Worm (Caenorhabditis elegans) whole organism, young adult: ENCODE results near the gene gsto-1.
A peak's percentile ranks its signal among the peaks of the same experiment; 100 is the strongest.

Experiments
- B0019.2 ChIP-seq: fragments of 200-800 bp; sonication (Bioruptor generic); conservative IDR thresholded peaks from 2 replicates; pipeline ENCODE4 v1.3.6; 2022; ENCODE audit warnings: missing genetic modification reagents, missing genetic modification characterization, missing compliant biosample characterization
- B0336.3 ChIP-seq: fragments of 200-800 bp; sonication (Bioruptor generic); IDR thresholded peaks from 2 replicates; pipeline ENCODE4 v1.3.6; 2022; ENCODE audit warnings: missing genetic modification characterization, missing compliant biosample characterization
- C06A6.2 ChIP-seq: fragments of 200-800 bp; sonication (Bioruptor generic); conservative IDR thresholded peaks from 2 replicates; pipeline ENCODE4 v1.3.6; 2022; ENCODE audit warnings: missing genetic modification characterization, missing compliant biosample characterization
- D2030.7 ChIP-seq: fragments of 200-800 bp; sonication (Bioruptor generic); IDR thresholded peaks from 2 replicates; pipeline ENCODE4 v1.3.6; 2022; ENCODE audit warnings: missing genetic modification reagents, missing genetic modification characterization, missing compliant biosample characterization
- F10E7.11 ChIP-seq: sonication (generic microtip); optimal IDR thresholded peaks from 2 replicates; lab custom pipeline; 2017; ENCODE audit warnings: mild to moderate bottlenecking, missing genetic modification characterization, moderate library complexity, missing compliant biosample characterization
- F23B12.7 ChIP-seq: sonication (generic microtip); optimal IDR thresholded peaks from 2 replicates; lab custom pipeline; 2017; ENCODE audit warnings: missing genetic modification characterization, mild to moderate bottlenecking, missing compliant biosample characterization, antibody characterized with exemption, moderate library complexity; ENCODE audit not compliant: insufficient read depth
- F39B2.1 ChIP-seq: fragments of 200-800 bp; sonication (Bioruptor generic); IDR thresholded peaks from 2 replicates; pipeline ENCODE4 v1.3.6; 2022; ENCODE audit warnings: missing genetic modification reagents, missing genetic modification characterization, missing compliant biosample characterization
- K11D2.4 ChIP-seq: fragments of 200-800 bp; sonication (Bioruptor generic); IDR thresholded peaks from 2 replicates; pipeline ENCODE4 v1.3.6; 2022; ENCODE audit warnings: missing genetic modification reagents, missing genetic modification characterization, missing compliant biosample characterization
- K12H6.12 ChIP-seq: fragments of 200-800 bp; sonication (Bioruptor generic); optimal IDR thresholded peaks from 2 replicates; lab custom pipeline; 2018; ENCODE audit warnings: mild to moderate bottlenecking, missing genetic modification characterization, missing compliant biosample characterization
- Y53F4B.3 ChIP-seq: fragments of 200-800 bp; sonication (Bioruptor generic); IDR thresholded peaks from 2 replicates; pipeline ENCODE4 v1.3.6; 2022; ENCODE audit warnings: missing genetic modification reagents, missing genetic modification characterization, missing compliant biosample characterization
- Y56A3A.18 ChIP-seq: fragments of 200-800 bp; sonication (Bioruptor generic); IDR thresholded peaks from 2 replicates; pipeline ENCODE4 v1.3.6; 2022; ENCODE audit warnings: missing genetic modification reagents, missing genetic modification characterization, missing compliant biosample characterization
- attf-5 ChIP-seq: fragments of 200-800 bp; sonication (Bioruptor generic); optimal IDR thresholded peaks from 2 replicates; lab custom pipeline; 2018; ENCODE audit warnings: mild to moderate bottlenecking, missing genetic modification characterization, missing compliant biosample characterization
- attf-6 ChIP-seq: fragments of 200-800 bp; sonication (Bioruptor generic); IDR thresholded peaks from 2 replicates; pipeline ENCODE4 v1.3.6; 2022; ENCODE audit warnings: missing genetic modification reagents, missing genetic modification characterization, missing compliant biosample characterization
- ccch-3 ChIP-seq: fragments of 200-800 bp; sonication (Bioruptor generic); optimal IDR thresholded peaks from 2 replicates; lab custom pipeline; 2018; ENCODE audit warnings: mild to moderate bottlenecking, missing genetic modification characterization, missing compliant biosample characterization
- cebp-1 ChIP-seq, 2 experiments: fragments of 200-800 bp in 1 of 2; sonication (Bioruptor generic) in 1 of 2; sonication (generic microtip) in 1 of 2; IDR thresholded peaks in 1 of 2; optimal IDR thresholded peaks in 1 of 2; 2 replicates each; pipeline versions ENCODE4 v1.3.6 to Lab custom; 2017 to 2022; ENCODE audit warnings: missing compliant biosample characterization in 2 of 2, missing genetic modification characterization in 2 of 2, mild to moderate bottlenecking in 1 of 2, missing genetic modification reagents in 1 of 2, moderate library complexity in 1 of 2
- cebp-2 ChIP-seq: fragments of 200-800 bp; sonication (Bioruptor generic); IDR thresholded peaks from 2 replicates; pipeline ENCODE4 v1.3.6; 2022; ENCODE audit warnings: missing genetic modification characterization, missing compliant biosample characterization
- ceh-91 ChIP-seq: fragments of 200-800 bp; sonication (Bioruptor generic); IDR thresholded peaks from 2 replicates; pipeline ENCODE4 v1.3.6; 2022; ENCODE audit warnings: missing genetic modification reagents, missing genetic modification characterization, missing compliant biosample characterization
- chd-7 ChIP-seq: sonication (generic microtip); optimal IDR thresholded peaks from 2 replicates; lab custom pipeline; 2016; ENCODE audit warnings: mild to moderate bottlenecking, missing genetic modification characterization, moderate library complexity, missing compliant biosample characterization
- die-1 ChIP-seq: sonication (generic microtip); optimal IDR thresholded peaks from 2 replicates; lab custom pipeline; 2016; ENCODE audit warnings: missing genotype, mild to moderate bottlenecking, missing genetic modification characterization, missing compliant biosample characterization
- dpff-1 ChIP-seq: sonication (generic microtip); optimal IDR thresholded peaks from 2 replicates; lab custom pipeline; 2017; ENCODE audit warnings: mild to moderate bottlenecking, missing genetic modification characterization, missing compliant biosample characterization
- dpl-1 ChIP-seq: fragments of 150-350 bp; optimal IDR thresholded peaks from 2 replicates; lab custom pipeline; 2014; ENCODE audit warnings: missing biosample characterization, missing genetic modification reagents, missing genetic modification characterization
- ets-4 ChIP-seq: fragments of 200-800 bp; sonication (Bioruptor generic); optimal IDR thresholded peaks from 2 replicates; lab custom pipeline; 2018; ENCODE audit warnings: mild to moderate bottlenecking, missing genetic modification characterization, missing compliant biosample characterization
- hlh-12 ChIP-seq: sonication (generic microtip); optimal IDR thresholded peaks from 2 replicates; lab custom pipeline; 2016; ENCODE audit warnings: missing genetic modification characterization, missing compliant biosample characterization
- hmg-1.2 ChIP-seq: fragments of 200-800 bp; sonication (Bioruptor generic); IDR thresholded peaks from 2 replicates; pipeline ENCODE4 v1.3.6; 2022; ENCODE audit warnings: missing genetic modification reagents, missing genetic modification characterization, missing compliant biosample characterization
- lag-1 ChIP-seq: fragments of 200-800 bp; sonication (Bioruptor generic); IDR thresholded peaks from 2 replicates; pipeline ENCODE4 v1.3.6; 2022; ENCODE audit warnings: missing genetic modification reagents, missing genetic modification characterization, missing compliant biosample characterization
- lsl-1 ChIP-seq: fragments of 200-800 bp; sonication (Bioruptor generic); optimal IDR thresholded peaks from 2 replicates; lab custom pipeline; 2018; ENCODE audit warnings: mild to moderate bottlenecking, missing genetic modification characterization, moderate library complexity, missing compliant biosample characterization
- madf-10 ChIP-seq: sonication (generic microtip); optimal IDR thresholded peaks from 2 replicates; lab custom pipeline; 2016; ENCODE audit warnings: mild to moderate bottlenecking, missing genetic modification characterization, missing compliant biosample characterization
- madf-6 ChIP-seq: fragments of 200-800 bp; sonication (Bioruptor generic); IDR thresholded peaks from 2 replicates; pipeline ENCODE4 v1.3.6; 2022; ENCODE audit warnings: missing genetic modification reagents, missing genetic modification characterization, missing compliant biosample characterization
- mcd-1 ChIP-seq: fragments of 200-800 bp; sonication (Bioruptor generic); IDR thresholded peaks from 2 replicates; pipeline ENCODE4 v1.3.6; 2022; ENCODE audit warnings: missing genetic modification reagents, missing genetic modification characterization, missing compliant biosample characterization
- mxl-1 ChIP-seq: sonication (generic microtip); optimal IDR thresholded peaks from 2 replicates; lab custom pipeline; 2016; ENCODE audit warnings: missing genetic modification characterization, missing compliant biosample characterization
- nfya-2 ChIP-seq: fragments of 200-800 bp; sonication (Bioruptor generic); IDR thresholded peaks from 2 replicates; pipeline ENCODE4 v1.3.6; 2022; ENCODE audit warnings: missing genetic modification reagents, missing genetic modification characterization, missing compliant biosample characterization
- nfyb-1 ChIP-seq: fragments of 200-800 bp; sonication (Bioruptor generic); IDR thresholded peaks from 2 replicates; pipeline ENCODE4 v1.3.6; 2022; ENCODE audit warnings: missing genetic modification reagents, missing genetic modification characterization, missing compliant biosample characterization
- nhr-27 ChIP-seq: fragments of 200-800 bp; sonication (Bioruptor generic); optimal IDR thresholded peaks from 2 replicates; lab custom pipeline; 2018; ENCODE audit warnings: mild to moderate bottlenecking, missing genetic modification characterization, moderate library complexity, missing compliant biosample characterization
- nhr-80 ChIP-seq: sonication (generic microtip); optimal IDR thresholded peaks from 2 replicates; lab custom pipeline; 2016; ENCODE audit warnings: missing genetic modification characterization, missing compliant biosample characterization
- pbrm-1 ChIP-seq: fragments of 200-800 bp; sonication (Bioruptor generic); IDR thresholded peaks from 2 replicates; pipeline ENCODE4 v1.3.6; 2022; ENCODE audit warnings: missing genetic modification reagents, missing genetic modification characterization, missing compliant biosample characterization
- pha-4 ChIP-seq: fragments of 150-350 bp; sonication (generic microtip); optimal IDR thresholded peaks from 2 replicates; lab custom pipeline; 2014; ENCODE audit warnings: missing biosample characterization, missing genetic modification reagents, missing genetic modification characterization
- sea-2 ChIP-seq: fragments of 200-800 bp; sonication (Bioruptor generic); IDR thresholded peaks from 2 replicates; pipeline ENCODE4 v1.3.6; 2022; ENCODE audit warnings: missing genetic modification characterization, missing compliant biosample characterization
- snpc-1.1 ChIP-seq: sonication (generic microtip); optimal IDR thresholded peaks from 2 replicates; lab custom pipeline; 2017; ENCODE audit warnings: missing genetic modification characterization, mild to moderate bottlenecking, missing compliant biosample characterization, antibody characterized with exemption, moderate library complexity, missing genotype, missing genetic modification reagents; ENCODE audit not compliant: insufficient read depth
- snpc-3.4 ChIP-seq: sonication (generic microtip); optimal IDR thresholded peaks from 2 replicates; lab custom pipeline; 2017; ENCODE audit warnings: missing genetic modification characterization, mild to moderate bottlenecking, missing compliant biosample characterization, antibody characterized with exemption, moderate library complexity, missing genotype, missing genetic modification reagents
- somi-1 ChIP-seq: fragments of 200-800 bp; sonication (Bioruptor generic); optimal IDR thresholded peaks from 2 replicates; lab custom pipeline; 2018; ENCODE audit warnings: mild to moderate bottlenecking, missing genetic modification characterization, missing compliant biosample characterization
- tbx-9 ChIP-seq: sonication (generic microtip); optimal IDR thresholded peaks from 2 replicates; lab custom pipeline; 2016; ENCODE audit warnings: borderline replicate concordance, missing genetic modification characterization, inconsistent platforms, missing compliant biosample characterization
- tlf-1 ChIP-seq: fragments of 200-800 bp; sonication (Bioruptor generic); optimal IDR thresholded peaks from 2 replicates; lab custom pipeline; 2018; ENCODE audit warnings: mild to moderate bottlenecking, missing genetic modification characterization, missing compliant biosample characterization
- unc-130 ChIP-seq: sonication (generic microtip); optimal IDR thresholded peaks from 2 replicates; lab custom pipeline; 2016; ENCODE audit warnings: missing genetic modification reagents, missing genetic modification characterization, missing compliant biosample characterization
- unc-62 ChIP-seq: fragments of 150-350 bp; optimal IDR thresholded peaks from 2 replicates; lab custom pipeline; 2014; ENCODE audit warnings: missing biosample characterization, missing genetic modification reagents, missing genetic modification characterization
- ztf-22 ChIP-seq: fragments of 200-800 bp; sonication (Bioruptor generic); optimal IDR thresholded peaks from 2 replicates; lab custom pipeline; 2018; ENCODE audit warnings: mild to moderate bottlenecking, missing genetic modification characterization, moderate library complexity, missing compliant biosample characterization
- ztf-26 ChIP-seq: sonication (generic microtip); optimal IDR thresholded peaks from 2 replicates; lab custom pipeline; 2017; ENCODE audit warnings: missing genetic modification characterization, missing compliant biosample characterization
- ztf-28 ChIP-seq: fragments of 200-800 bp; sonication (Bioruptor generic); IDR thresholded peaks from 2 replicates; pipeline ENCODE4 v1.3.6; 2022; ENCODE audit warnings: missing genetic modification reagents, missing genetic modification characterization, missing compliant biosample characterization

The gsto-1 gene

ce11 chrIII:7977224-7977623 lies 30.4 kb upstream of the gsto-1 start (continued):
- TF ChIP-seq ztf-22 (no peak), attf-6 (GFP tag; lab: Robert Waterston, UW) (0 out of 2 replicates have a peak, but pooled peaks have one; percentile 9), tbx-9 (tag; lab: Kevin White, UChicago) (no peak), Y56A3A.18 (GFP tag; lab: Robert Waterston, UW) (peak; percentile 29; the same call in 1 of the 2 replicates), K12H6.12 (tag; lab: Kevin White, UChicago) (no peak), B0336.3 (GFP tag; lab: Robert Waterston, UW) (no peak), F10E7.11 (no peak), snpc-3.4 (tag; lab: Kevin White, UChicago) (peak; percentile 10), ets-4 (no peak), somi-1 (GFP tag; lab: Kevin White, UChicago) (no peak), B0019.2 (no peak), tlf-1 (peak; percentile 27), unc-130 (GFP tag; lab: Kevin White, UChicago) (peak; percentile 6), lsl-1 (GFP tag; lab: Kevin White, UChicago) (no peak), madf-6 (GFP tag; lab: Robert Waterston, UW) (peak; percentile 56; the same call in 1 of the 2 replicates), mxl-1 (tag; lab: Kevin White, UChicago) (no peak), F39B2.1 (GFP tag; lab: Robert Waterston, UW) (no peak), sea-2 (GFP tag; lab: Robert Waterston, UW) (no peak), chd-7 (tag; lab: Kevin White, UChicago) (peak; percentile 61), C06A6.2 (GFP tag; lab: Robert Waterston, UW) (no peak), F23B12.7 (no peak), ceh-91 (no peak), D2030.7 (GFP tag; lab: Robert Waterston, UW) (no peak), Y53F4B.3 (GFP tag; lab: Robert Waterston, UW) (no peak), ztf-28 (GFP tag; lab: Robert Waterston, UW) (no peak), hmg-1.2 (GFP tag; lab: Robert Waterston, UW) (peak; percentile 12; the same call in 1 of the 2 replicates), cebp-1 (GFP tag; IDR thresholded peaks at IDR 0.05; lab: Robert Waterston, UW) (0 out of 2 replicates have a peak, but pooled peaks have one; percentile 43), cebp-1 (tag; optimal IDR thresholded peaks at IDR 0.05; lab: Kevin White, UChicago) (peak; percentile 49), dpl-1 (no peak), lag-1 (no peak), pha-4 (no peak), K11D2.4 (GFP tag; lab: Robert Waterston, UW) (0 out of 2 replicates have a peak, but pooled peaks have one; percentile 52), hlh-12 (no peak), nfya-2 (no peak)
- TF ChIP-seq, all 124 proteins: peak for 32

ce11 chrIII:7973968-7974607 lies 27.3 kb upstream of the gsto-1 start:
- TF ChIP-seq nfyb-1 (GFP tag; lab: Robert Waterston, UW) (peak; percentile 40; the same call in 1 of the 2 replicates), tlf-1 (peak; percentile 10), nhr-80 (tag; lab: Kevin White, UChicago) (peak; percentile 26), lsl-1 (GFP tag; lab: Kevin White, UChicago) (peak; percentile 6), unc-62 (GFP tag; lab: Kevin White, UChicago) (peak; percentile 3), sea-2 (GFP tag; lab: Robert Waterston, UW) (no peak), snpc-1.1 (no peak), cebp-2 (GFP tag; lab: Robert Waterston, UW) (no peak), K12H6.12 (tag; lab: Kevin White, UChicago) (no peak), ccch-3 (GFP tag; lab: Kevin White, UChicago) (no peak), mcd-1 (peak; percentile 15; the same call in 1 of the 2 replicates), attf-5 (GFP tag; lab: Kevin White, UChicago) (peak; percentile 26), B0336.3 (GFP tag; lab: Robert Waterston, UW) (peak; percentile 24; the same call in 1 of the 2 replicates), madf-10 (tag; lab: Kevin White, UChicago) (no peak), dpff-1 (no peak), pbrm-1 (GFP tag; lab: Robert Waterston, UW) (no peak), die-1 (tag; lab: Kevin White, UChicago) (no peak), pha-4 (peak; percentile 65), ets-4 (peak; percentile 61), nhr-27 (no peak), ztf-26 (tag; lab: Kevin White, UChicago) (no peak)
